Worm (Caenorhabditis elegans): ENCODE data around the gene nmy-3.

DNA sequence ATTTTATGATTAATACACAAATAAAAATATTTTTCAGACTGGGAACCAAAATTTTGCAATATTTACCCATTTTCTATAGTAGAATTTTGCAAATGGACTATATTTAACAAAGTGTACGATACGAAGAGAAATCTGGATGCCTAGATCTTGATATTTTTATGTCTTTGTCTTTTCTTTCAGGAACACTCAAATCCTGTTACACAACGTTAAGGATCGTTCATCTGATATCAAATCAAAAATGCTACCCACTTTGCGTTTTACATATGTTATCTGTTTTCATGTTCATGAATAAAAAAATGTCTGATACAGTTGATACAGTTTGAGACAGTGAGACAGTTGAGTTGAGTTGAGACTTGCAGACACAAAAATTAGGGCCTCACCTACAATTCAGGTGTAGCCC, 22.0 kb downstream of the nmy-3 start, which contains the start of gene F49C12.1:
- TF ChIP-seq nfya-1 (tag; optimal IDR thresholded peaks at IDR 0.05) = no peak
- TF ChIP-seq fkh-10 (GFP tag; optimal IDR thresholded peaks at IDR 0.05) = no peak
- no peak for TF ChIP-seq tbx-2 (tag; optimal IDR thresholded peaks at IDR 0.05)
- TF ChIP-seq npax-4 (tag; optimal IDR thresholded peaks at IDR 0.05) = no peak
- TF ChIP-seq fkh-6 (tag; optimal IDR thresholded peaks at IDR 0.05) = no peak
- TF ChIP-seq elt-2 (tag; optimal IDR thresholded peaks at IDR 0.05) = no peak
- TF ChIP-seq elt-4 (tag; optimal IDR thresholded peaks at IDR 0.05) = no peak
- no peak for TF ChIP-seq ama-1 (optimal IDR thresholded peaks at IDR 0.05)
- no peak for TF ChIP-seq C38D4.7 (GFP tag; optimal IDR thresholded peaks at IDR 0.05)
- TF ChIP-seq pha-4 (tag; optimal IDR thresholded peaks at IDR 0.05) = no peak
